Worm (Caenorhabditis elegans) whole organism, late embryonic: ENCODE measurements around the gene B0228.6.
A peak's percentile ranks its signal among the peaks of the same experiment; 100 is the strongest.

ENCODE experiments used
- C08G9.2 ChIP-seq: sonication (generic microtip); optimal IDR thresholded peaks from 2 replicates; lab custom pipeline; 2016; ENCODE audit warnings: mild to moderate bottlenecking, missing genetic modification characterization, moderate library complexity, missing compliant biosample characterization
- C38D4.7 ChIP-seq: fragments of 200-800 bp; sonication (Bioruptor generic); optimal IDR thresholded peaks from 2 replicates; lab custom pipeline; 2018; ENCODE audit warnings: mild to moderate bottlenecking, missing genetic modification characterization, moderate library complexity, missing compliant biosample characterization
- K02D7.2 ChIP-seq: sonication (generic microtip); optimal IDR thresholded peaks from 2 replicates; lab custom pipeline; 2017; ENCODE audit warnings: mild to moderate bottlenecking, missing genetic modification characterization, missing compliant biosample characterization
- K09A11.1 ChIP-seq: sonication (generic microtip); optimal IDR thresholded peaks from 2 replicates; lab custom pipeline; 2017; ENCODE audit warnings: antibody characterized with exemption, mild to moderate bottlenecking, missing genetic modification characterization, missing compliant biosample characterization; ENCODE audit not compliant: insufficient read depth
- Y22D7AL.16 ChIP-seq: sonication (generic microtip); optimal IDR thresholded peaks from 2 replicates; lab custom pipeline; 2016; ENCODE audit warnings: missing genetic modification characterization, missing compliant biosample characterization
- ahr-1 ChIP-seq: sonication (generic microtip); optimal IDR thresholded peaks from 2 replicates; lab custom pipeline; 2016; ENCODE audit warnings: missing genetic modification characterization, missing compliant biosample characterization
- ceh-14 ChIP-seq: sonication (generic microtip); optimal IDR thresholded peaks from 2 replicates; lab custom pipeline; 2016; ENCODE audit warnings: missing genotype, missing genetic modification characterization, missing compliant biosample characterization
- ceh-18 ChIP-seq: sonication (generic microtip); optimal IDR thresholded peaks from 2 replicates; lab custom pipeline; 2016; ENCODE audit warnings: missing genetic modification characterization, missing compliant biosample characterization
- ceh-24 ChIP-seq: sonication (generic microtip); optimal IDR thresholded peaks from 2 replicates; lab custom pipeline; 2016; ENCODE audit warnings: mild to moderate bottlenecking, missing genetic modification characterization, missing compliant biosample characterization
- ceh-30 ChIP-seq: fragments of 150-350 bp; optimal IDR thresholded peaks from 2 replicates; lab custom pipeline; 2014; ENCODE audit warnings: missing biosample characterization, missing genetic modification characterization
- ceh-31 ChIP-seq: sonication (generic microtip); optimal IDR thresholded peaks from 2 replicates; lab custom pipeline; 2016; ENCODE audit warnings: missing genetic modification characterization, missing compliant biosample characterization
- ceh-45 ChIP-seq: fragments of 200-800 bp; sonication (Bioruptor generic); IDR thresholded peaks from 2 replicates; pipeline ENCODE4 v1.3.6; 2022; ENCODE audit warnings: missing genetic modification reagents, missing genetic modification characterization, missing compliant biosample characterization
- ceh-6 ChIP-seq: fragments of 200-800 bp; sonication (Bioruptor generic); optimal IDR thresholded peaks from 2 replicates; lab custom pipeline; 2018; ENCODE audit warnings: mild to moderate bottlenecking, missing genetic modification characterization, missing compliant biosample characterization
- che-1 ChIP-seq: sonication (generic microtip); optimal IDR thresholded peaks from 2 replicates; lab custom pipeline; 2016; ENCODE audit warnings: mild to moderate bottlenecking, missing genetic modification characterization, missing compliant biosample characterization
- elt-4 ChIP-seq: sonication (generic microtip); optimal IDR thresholded peaks from 2 replicates; lab custom pipeline; 2016; ENCODE audit warnings: missing genetic modification characterization, missing compliant biosample characterization
- ets-4 ChIP-seq: sonication (generic microtip); optimal IDR thresholded peaks from 2 replicates; lab custom pipeline; 2016; ENCODE audit warnings: missing genetic modification characterization, missing compliant biosample characterization
- fkh-10 ChIP-seq: fragments of 150-350 bp; optimal IDR thresholded peaks from 2 replicates; lab custom pipeline; 2014; ENCODE audit warnings: missing biosample characterization, missing genetic modification reagents, missing genetic modification characterization
- gmeb-2 ChIP-seq: sonication (generic microtip); optimal IDR thresholded peaks from 2 replicates; lab custom pipeline; 2016; ENCODE audit warnings: missing genetic modification characterization, inconsistent platforms, missing compliant biosample characterization
- hlh-15 ChIP-seq: sonication (generic microtip); optimal IDR thresholded peaks from 2 replicates; lab custom pipeline; 2016; ENCODE audit warnings: missing genetic modification characterization, missing compliant biosample characterization
- hlh-30 ChIP-seq: sonication (generic microtip); optimal IDR thresholded peaks from 2 replicates; lab custom pipeline; 2017; ENCODE audit warnings: antibody characterized with exemption, missing genetic modification characterization, missing compliant biosample characterization; ENCODE audit not compliant: insufficient read depth
- hlh-8 ChIP-seq: sonication (generic microtip); optimal IDR thresholded peaks from 2 replicates; lab custom pipeline; 2016; ENCODE audit warnings: missing genotype, missing genetic modification characterization, missing compliant biosample characterization
- pag-3 ChIP-seq: sonication (generic microtip); optimal IDR thresholded peaks from 2 replicates; lab custom pipeline; 2016; ENCODE audit warnings: missing compliant biosample characterization, missing genetic modification characterization, borderline replicate concordance
- pat-9 ChIP-seq: fragments of 200-800 bp; sonication (Bioruptor generic); optimal IDR thresholded peaks from 2 replicates; lab custom pipeline; 2018; ENCODE audit warnings: mild to moderate bottlenecking, missing genetic modification characterization, moderate library complexity, missing compliant biosample characterization
- pha-4 ChIP-seq: fragments of 150-350 bp; optimal IDR thresholded peaks from 2 replicates; lab custom pipeline; 2018; ENCODE audit warnings: missing biosample characterization, missing genetic modification reagents, missing genetic modification characterization
- pros-1 ChIP-seq: fragments of 150-350 bp; optimal IDR thresholded peaks from 2 replicates; lab custom pipeline; 2014; ENCODE audit warnings: missing biosample characterization, missing genetic modification reagents, missing genetic modification characterization
- rnt-1 ChIP-seq: sonication (generic microtip); optimal IDR thresholded peaks from 2 replicates; lab custom pipeline; 2016; ENCODE audit warnings: missing genetic modification characterization, missing compliant biosample characterization
- sdc-2 ChIP-seq: sonication (generic microtip); optimal IDR thresholded peaks from 2 replicates; lab custom pipeline; 2016; ENCODE audit warnings: missing genotype, missing genetic modification characterization, missing compliant biosample characterization
- sox-2 ChIP-seq: fragments of 200-800 bp; sonication (Bioruptor generic); IDR thresholded peaks from 2 replicates; pipeline ENCODE4 v1.3.6; 2022; ENCODE audit warnings: missing genetic modification reagents, missing genetic modification characterization, missing compliant biosample characterization
- tbx-2 ChIP-seq: sonication (generic microtip); optimal IDR thresholded peaks from 2 replicates; lab custom pipeline; 2016; ENCODE audit warnings: missing genetic modification characterization, missing compliant biosample characterization
- unc-42 ChIP-seq: sonication (generic microtip); optimal IDR thresholded peaks from 2 replicates; lab custom pipeline; 2016; ENCODE audit warnings: missing genotype, missing genetic modification characterization, missing compliant biosample characterization
- unc-55 ChIP-seq: sonication (generic microtip); optimal IDR thresholded peaks from 2 replicates; lab custom pipeline; 2017; ENCODE audit warnings: missing biosample characterization, missing genetic modification reagents, missing genetic modification characterization
- unc-86 ChIP-seq: sonication (generic microtip); optimal IDR thresholded peaks from 2 replicates; lab custom pipeline; 2016; ENCODE audit warnings: missing genetic modification characterization, missing compliant biosample characterization
- ztf-16 ChIP-seq: sonication (generic microtip); optimal IDR thresholded peaks from 2 replicates; lab custom pipeline; 2017; ENCODE audit warnings: missing genetic modification characterization, missing compliant biosample characterization

The B0228.6 gene

DNA sequence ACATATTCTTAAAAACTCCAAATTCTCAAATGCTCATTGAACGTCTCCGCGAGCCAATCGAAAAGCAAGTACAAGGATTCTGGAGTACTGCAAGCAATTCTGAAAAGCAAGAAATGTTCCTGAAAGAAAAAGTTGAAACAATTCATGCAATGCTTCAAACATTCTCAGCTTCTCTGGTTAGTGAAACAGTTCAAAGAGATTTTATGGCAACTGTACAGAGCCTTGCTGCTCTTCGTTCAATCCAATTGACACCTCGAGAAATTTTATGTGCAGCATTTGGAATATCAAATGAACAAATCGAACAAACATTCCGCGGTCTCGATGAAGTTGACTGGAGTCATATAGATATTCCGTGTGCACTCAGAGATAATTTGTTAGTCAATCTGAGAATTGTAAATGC is 18.2 kb downstream of the B0228.6 start:
- TF ChIP-seq pat-9 (tag; lab: Kevin White, UChicago) (no peak), ceh-24 (tag; lab: Kevin White, UChicago) (no peak), ztf-16 (tag; lab: Kevin White, UChicago) (no peak)

DNA sequence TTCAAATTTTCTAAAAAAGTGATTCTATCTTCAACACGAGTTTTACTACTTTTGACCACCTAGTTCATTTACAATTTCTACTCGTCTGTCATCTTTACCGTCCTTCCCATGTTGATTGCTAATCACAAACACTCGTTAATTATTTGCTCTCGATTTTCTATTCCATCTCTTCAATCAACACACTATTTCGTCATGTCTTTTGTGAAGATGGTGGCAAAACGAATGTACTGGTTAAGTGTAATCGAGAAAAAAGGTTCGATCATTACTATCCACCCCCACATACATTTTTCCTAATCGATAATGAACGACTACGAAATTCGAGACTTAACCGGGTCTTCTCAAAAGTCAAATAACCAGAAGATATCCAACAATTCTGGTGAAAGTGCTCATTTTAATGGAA is 30.4 kb downstream of the B0228.6 start, which contains the start of gene cpna-2:
cpna-2 (plus strand) TSS at position 301 of the 400 bp plus-strand sequence.
- TF ChIP-seq che-1 (no peak), hlh-15 (tag; lab: Kevin White, UChicago) (no peak), sox-2 (GFP tag; lab: Robert Waterston, UW) (no peak), Y22D7AL.16 (tag; lab: Kevin White, UChicago) (no peak), ceh-31 (tag; lab: Kevin White, UChicago) (no peak), hlh-8 (tag; lab: Kevin White, UChicago) (no peak), unc-86 (tag; lab: Kevin White, UChicago) (no peak), K02D7.2 (no peak), fkh-10 (GFP tag; lab: Kevin White, UChicago) (no peak), pag-3 (tag; lab: Kevin White, UChicago) (no peak), ceh-6 (GFP tag; lab: Kevin White, UChicago) (no peak), C38D4.7 (no peak), gmeb-2 (no peak), pros-1 (tag; lab: Kevin White, UChicago) (no peak), tbx-2 (no peak), ceh-14 (tag; lab: Kevin White, UChicago) (no peak)

DNA sequence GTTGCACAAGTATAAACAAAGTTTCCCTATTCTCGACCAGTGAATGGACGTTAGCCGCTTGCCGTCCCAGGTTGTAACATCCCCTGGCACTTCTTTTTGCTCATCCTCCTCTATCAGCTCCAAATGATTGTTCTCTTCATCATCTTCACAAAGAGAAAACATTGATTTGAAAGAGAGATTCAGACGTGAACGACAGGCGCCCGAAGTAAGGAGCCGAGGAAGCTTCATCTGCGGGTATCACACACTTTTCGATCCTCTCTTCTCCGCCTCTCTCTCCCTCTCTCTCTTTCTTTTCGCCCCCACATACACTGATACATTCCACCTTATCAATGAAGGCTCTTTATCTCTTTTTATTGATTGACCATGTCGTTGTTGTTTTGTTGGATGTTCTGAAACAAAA is 32.2 kb downstream of the B0228.6 start:
- peak; percentile 53 for TF ChIP-seq unc-55
- peak; percentile 62 for TF ChIP-seq ceh-18
- TF ChIP-seq rnt-1 (tag; lab: Kevin White, UChicago): peak; percentile 61
- TF ChIP-seq pag-3 (tag; lab: Kevin White, UChicago): no peak

DNA sequence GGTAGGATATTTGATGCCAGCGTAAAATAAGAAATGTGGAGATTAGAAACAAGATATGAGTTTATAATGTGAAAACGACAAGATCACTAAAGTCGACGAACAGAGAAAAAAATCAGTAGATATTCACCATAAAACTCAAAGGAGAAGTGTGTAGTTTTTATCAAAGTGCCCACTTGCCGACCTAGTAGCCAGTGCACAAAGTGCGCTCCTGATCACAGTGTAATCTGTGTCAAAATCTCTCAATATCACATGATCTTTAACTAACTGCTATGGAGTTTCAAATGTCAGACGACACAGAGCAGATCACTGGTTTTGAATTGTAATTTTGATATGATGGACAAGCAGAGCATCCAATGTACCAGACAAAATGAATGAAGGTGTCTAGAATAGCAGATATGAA is 34.5 kb downstream of the B0228.6 start:
- TF ChIP-seq sox-2 (GFP tag; lab: Robert Waterston, UW) (no peak), ceh-45 (GFP tag; lab: Robert Waterston, UW) (no peak), hlh-15 (tag; lab: Kevin White, UChicago) (no peak), unc-55 (peak; percentile 39), hlh-30 (tag; lab: Kevin White, UChicago) (peak; percentile 42), C08G9.2 (tag; lab: Kevin White, UChicago) (no peak), ets-4 (no peak), unc-86 (tag; lab: Kevin White, UChicago) (no peak)

DNA sequence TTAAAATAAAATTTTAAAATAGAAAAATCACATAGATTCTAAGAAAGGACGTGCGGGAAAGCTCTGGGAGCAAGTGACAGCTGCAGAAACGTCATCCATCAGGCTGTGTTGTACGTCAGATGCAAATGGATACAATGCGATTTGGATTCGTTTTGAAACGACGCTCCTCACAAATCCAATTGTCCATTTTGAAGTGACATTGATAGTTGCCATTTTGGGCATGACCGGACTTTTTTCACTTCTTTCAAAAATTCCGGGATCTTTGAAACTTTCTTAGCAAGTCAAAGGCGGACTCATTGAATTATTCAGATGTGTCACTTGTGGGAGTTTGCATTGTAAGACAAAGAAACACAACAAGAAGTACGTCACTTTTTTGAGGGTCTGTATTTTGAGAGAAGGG is 35.9 kb downstream of the B0228.6 start:
- TF ChIP-seq unc-42 (tag; lab: Kevin White, UChicago) (peak; percentile 73), unc-55 (peak; percentile 18), K09A11.1 (tag; lab: Kevin White, UChicago) (no peak)

DNA sequence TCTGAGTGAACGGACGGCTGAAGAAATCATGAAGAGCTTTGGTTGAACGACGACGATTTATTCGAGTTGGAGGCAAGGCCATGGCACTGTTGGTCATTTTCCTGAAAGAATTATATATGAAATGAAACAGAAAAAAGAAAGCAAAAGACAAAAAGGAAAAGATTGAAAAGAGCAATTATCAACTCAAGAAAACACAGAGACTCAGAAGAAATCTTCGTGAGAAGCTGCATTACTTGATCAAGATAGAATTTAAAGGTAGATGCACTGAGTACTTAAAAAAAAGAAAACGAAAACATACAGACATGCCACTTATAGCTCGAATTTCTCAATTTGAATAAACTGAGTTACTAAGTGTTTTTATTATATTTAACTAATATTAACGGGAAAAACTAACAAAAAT is 36.5 kb downstream of the B0228.6 start, which contains the start of gene cpna-5:
cpna-5 (minus strand) TSS at position 101 of the 400 bp plus-strand sequence.
- TF ChIP-seq ceh-30 (tag; lab: Kevin White, UChicago) (no peak), sdc-2 (tag; lab: Kevin White, UChicago) (no peak), fkh-10 (GFP tag; lab: Kevin White, UChicago) (no peak), elt-4 (no peak), ahr-1 (tag; lab: Kevin White, UChicago) (no peak), pha-4 (tag; lab: Kevin White, UChicago) (no peak), hlh-8 (tag; lab: Kevin White, UChicago) (no peak), unc-86 (tag; lab: Kevin White, UChicago) (no peak)
